Worm (Caenorhabditis elegans) whole organism, L1 larva: Measurements from ENCODE around the gene pyr-1.

Source experiments
- Y116A8C.19 ChIP-seq: sonication (generic microtip); optimal IDR thresholded peaks from 2 replicates; lab custom pipeline; 2016; ENCODE audit warnings: missing compliant biosample characterization, missing genetic modification characterization, borderline replicate concordance
- ama-1 ChIP-seq: fragments of 150-350 bp; optimal IDR thresholded peaks from 2 replicates; lab custom pipeline; 2014
- blmp-1 ChIP-seq: fragments of 150-350 bp; optimal IDR thresholded peaks from 2 replicates; lab custom pipeline; 2014; ENCODE audit warnings: missing biosample characterization, missing genetic modification characterization
- ceh-90 ChIP-seq: sonication (generic microtip); optimal IDR thresholded peaks from 2 replicates; lab custom pipeline; 2016; ENCODE audit warnings: missing genetic modification characterization, missing compliant biosample characterization
- ces-1 ChIP-seq: fragments of 150-350 bp; optimal IDR thresholded peaks from 2 replicates; lab custom pipeline; 2014; ENCODE audit warnings: missing biosample characterization, missing genetic modification reagents, missing genetic modification characterization
- dpl-1 ChIP-seq, 3 experiments: fragments of 150-350 bp in 2 of 3; sonication (generic microtip) in 1 of 3; optimal IDR thresholded peaks; 2 replicates each; lab custom pipeline; 2014 to 2017; ENCODE audit warnings: missing biosample characterization in 3 of 3, missing genetic modification characterization in 3 of 3, missing genetic modification reagents in 3 of 3
- efl-1 ChIP-seq, 4 experiments: fragments of 150-350 bp; optimal IDR thresholded peaks in 3 of 4; peaks in 1 of 4; 1 replicate in 1 of 4; 2 replicates in 3 of 4; lab custom pipeline; 2014; ENCODE audit warnings: missing biosample characterization in 2 of 4, missing genetic modification characterization in 2 of 4, missing genetic modification reagents in 2 of 4
- egl-13 ChIP-seq: sonication (generic microtip); optimal IDR thresholded peaks from 2 replicates; lab custom pipeline; 2016; ENCODE audit warnings: missing genotype, missing genetic modification reagents, missing genetic modification characterization, missing compliant biosample characterization
- egl-27 ChIP-seq, 2 experiments: fragments of 150-350 bp in 1 of 2; sonication (generic microtip); optimal IDR thresholded peaks; 3 replicates each; lab custom pipeline; 2017 to 2018; ENCODE audit warnings: missing biosample characterization in 2 of 2, missing genetic modification characterization in 2 of 2, missing genetic modification reagents in 2 of 2
- elt-3 ChIP-seq, 6 experiments: fragments of 150-350 bp in 1 of 6; sonication (generic microtip); optimal IDR thresholded peaks; 2 replicates each; lab custom pipeline; 2017 to 2018; ENCODE audit warnings: missing biosample characterization in 6 of 6, missing genetic modification characterization in 6 of 6, inconsistent platforms in 1 of 6
- ets-5 ChIP-seq: fragments of 200-800 bp; sonication (Bioruptor generic); IDR thresholded peaks from 2 replicates; pipeline ENCODE4 v1.3.6; 2022; ENCODE audit warnings: missing genetic modification characterization, missing compliant biosample characterization
- fkh-4 ChIP-seq: sonication (generic microtip); optimal IDR thresholded peaks from 2 replicates; lab custom pipeline; 2016; ENCODE audit warnings: missing compliant biosample characterization, missing genetic modification characterization, borderline replicate concordance
- fos-1 ChIP-seq: fragments of 150-350 bp; optimal IDR thresholded peaks from 2 replicates; lab custom pipeline; 2014; ENCODE audit warnings: missing biosample characterization, missing genetic modification characterization
- hpl-2 ChIP-seq: fragments of 150-350 bp; optimal IDR thresholded peaks from 2 replicates; lab custom pipeline; 2014; ENCODE audit warnings: missing biosample characterization, missing genetic modification reagents, missing genetic modification characterization
- irx-1 ChIP-seq: sonication (generic microtip); optimal IDR thresholded peaks from 2 replicates; lab custom pipeline; 2016; ENCODE audit warnings: missing genetic modification characterization, missing compliant biosample characterization
- isw-1 ChIP-seq: fragments of 200-800 bp; sonication (Bioruptor generic); IDR thresholded peaks from 2 replicates; pipeline ENCODE4 v1.3.6; 2022; ENCODE audit warnings: missing genetic modification characterization, missing compliant biosample characterization
- jun-1 ChIP-seq: fragments of 150-350 bp; optimal IDR thresholded peaks from 2 replicates; lab custom pipeline; 2014; ENCODE audit warnings: missing biosample characterization, missing genetic modification reagents, missing genetic modification characterization
- lin-14 ChIP-seq: fragments of 200-800 bp; sonication (Bioruptor generic); optimal IDR thresholded peaks from 2 replicates; lab custom pipeline; 2018; ENCODE audit warnings: mild to moderate bottlenecking, missing genetic modification characterization, moderate library complexity, missing compliant biosample characterization
- lin-15B ChIP-seq: fragments of 150-350 bp; sonication (generic microtip); optimal IDR thresholded peaks from 3 replicates; lab custom pipeline; 2014; ENCODE audit warnings: missing biosample characterization, missing genetic modification characterization
- lin-35 ChIP-seq, 2 experiments: fragments of 150-350 bp; optimal IDR thresholded peaks; 2 replicates each; lab custom pipeline; 2014; ENCODE audit warnings: missing biosample characterization in 2 of 2, missing genetic modification characterization in 2 of 2, missing genetic modification reagents in 2 of 2
- lir-3 ChIP-seq: sonication (generic microtip); optimal IDR thresholded peaks from 2 replicates; lab custom pipeline; 2016; ENCODE audit warnings: mild to moderate bottlenecking, missing genetic modification characterization, moderate library complexity, missing compliant biosample characterization; ENCODE audit not compliant: poor library complexity
- nhr-11 ChIP-seq: fragments of 150-350 bp; optimal IDR thresholded peaks from 2 replicates; lab custom pipeline; 2014; ENCODE audit warnings: missing biosample characterization, missing genetic modification characterization
- nhr-19 ChIP-seq: fragments of 200-800 bp; sonication (Bioruptor generic); conservative IDR thresholded peaks from 2 replicates; pipeline ENCODE4 v1.3.6; 2022; ENCODE audit warnings: missing genetic modification characterization, missing compliant biosample characterization
- nhr-20 ChIP-seq: sonication (generic microtip); optimal IDR thresholded peaks from 2 replicates; lab custom pipeline; 2016; ENCODE audit warnings: mild to moderate bottlenecking, missing genetic modification characterization, missing compliant biosample characterization
- nhr-28 ChIP-seq: fragments of 150-350 bp; optimal IDR thresholded peaks from 2 replicates; lab custom pipeline; 2014; ENCODE audit warnings: missing biosample characterization, missing genetic modification characterization
- nhr-71 ChIP-seq: sonication (generic microtip); optimal IDR thresholded peaks from 2 replicates; lab custom pipeline; 2016; ENCODE audit warnings: mild to moderate bottlenecking, missing genetic modification characterization, moderate library complexity, missing compliant biosample characterization
- nhr-85 ChIP-seq: sonication (generic microtip); peaks from one replicate; lab custom pipeline; 2016; ENCODE audit warnings: missing genetic modification characterization, inconsistent platforms, missing compliant biosample characterization
- nhr-90 ChIP-seq: sonication (generic microtip); optimal IDR thresholded peaks from 2 replicates; lab custom pipeline; 2016; ENCODE audit warnings: mild to moderate bottlenecking, missing genetic modification characterization, missing compliant biosample characterization; ENCODE audit not compliant: poor library complexity
- pag-3 ChIP-seq: sonication (generic microtip); optimal IDR thresholded peaks from 2 replicates; lab custom pipeline; 2017; ENCODE audit warnings: missing genetic modification characterization, mild to moderate bottlenecking, missing compliant biosample characterization, antibody characterized with exemption, borderline replicate concordance; ENCODE audit not compliant: insufficient read depth
- pqm-1 ChIP-seq: sonication (generic microtip); optimal IDR thresholded peaks from 3 replicates; lab custom pipeline; 2017; ENCODE audit warnings: missing biosample characterization, missing genetic modification characterization
- sox-4 ChIP-seq: sonication (generic microtip); optimal IDR thresholded peaks from 2 replicates; lab custom pipeline; 2016; ENCODE audit warnings: missing genetic modification characterization, missing compliant biosample characterization
- sup-37 ChIP-seq: fragments of 200-800 bp; sonication (Bioruptor generic); optimal IDR thresholded peaks from 2 replicates; lab custom pipeline; 2018; ENCODE audit warnings: mild to moderate bottlenecking, missing genetic modification characterization, missing compliant biosample characterization
- tbx-2 ChIP-seq: sonication (generic microtip); optimal IDR thresholded peaks from 2 replicates; lab custom pipeline; 2016; ENCODE audit warnings: missing genetic modification characterization, missing compliant biosample characterization
- tlp-1 ChIP-seq: fragments of 150-350 bp; optimal IDR thresholded peaks from 2 replicates; lab custom pipeline; 2014; ENCODE audit warnings: missing biosample characterization, missing genetic modification characterization
- unc-130 ChIP-seq: fragments of 150-350 bp; optimal IDR thresholded peaks from 2 replicates; lab custom pipeline; 2017; ENCODE audit warnings: missing biosample characterization, missing genetic modification characterization, inconsistent platforms
- unc-98 ChIP-seq: fragments of 200-800 bp; sonication (Bioruptor generic); IDR thresholded peaks from 2 replicates; pipeline ENCODE4 v1.3.6; 2022; ENCODE audit warnings: missing genetic modification characterization, missing compliant biosample characterization
- xbp-1 ChIP-seq: sonication (generic microtip); optimal IDR thresholded peaks from 2 replicates; lab custom pipeline; 2016; ENCODE audit warnings: missing genetic modification characterization, missing compliant biosample characterization
- ztf-11 ChIP-seq, 2 experiments: sonication (generic microtip); optimal IDR thresholded peaks; 2 replicates each; lab custom pipeline; 2016 to 2017; ENCODE audit warnings: missing genetic modification characterization in 2 of 2, missing biosample characterization in 1 of 2, missing compliant biosample characterization in 1 of 2
- ztf-4 ChIP-seq: fragments of 150-350 bp; optimal IDR thresholded peaks from 2 replicates; lab custom pipeline; 2014; ENCODE audit warnings: missing biosample characterization, missing genetic modification characterization

Gene pyr-1

ce11 chrII:8626598-8626997 is 24.3 kb upstream of the pyr-1 start:
- no peak for TF ChIP-seq efl-1 (optimal IDR thresholded peaks at IDR 0.05; lab: Kevin White, UChicago)
- TF ChIP-seq efl-1 (GFP tag; optimal IDR thresholded peaks at IDR 0.05 in 1 of 2; lab: Kevin White, UChicago) = peak in 1 of 2 experiments; percentile 51
- TF ChIP-seq ces-1 = no peak
- TF ChIP-seq, all 84 proteins: peak for 1

ce11 chrII:8627907-8628306 is 23.0 kb upstream of the pyr-1 start:
- TF ChIP-seq pqm-1 (tag; lab: Kevin White, UChicago) (no peak), efl-1 (optimal IDR thresholded peaks at IDR 0.05; lab: Kevin White, UChicago) (no peak), efl-1 (GFP tag; optimal IDR thresholded peaks at IDR 0.05 in 1 of 2; lab: Kevin White, UChicago) (no peak), ets-5 (GFP tag; lab: Robert Waterston, UW) (no peak), nhr-71 (tag; lab: Kevin White, UChicago) (no peak), hpl-2 (no peak), nhr-90 (tag; lab: Kevin White, UChicago) (no peak), ztf-4 (no peak)

- TF ChIP-seq ztf-11 (tag; optimal IDR thresholded peaks at IDR 0.05; lab: Kevin White, UChicago) (no peak), hpl-2 (no peak), fos-1 (tag; lab: Kevin White, UChicago) (no peak), tlp-1 (tag; lab: Kevin White, UChicago) (no peak), dpl-1 (GFP tag; optimal IDR thresholded peaks at IDR 0.05; lab: Kevin White, UChicago) (no peak), ces-1 (no peak), lin-14 (GFP tag; lab: Kevin White, UChicago) (peak; percentile 48), tbx-2 (tag; lab: Kevin White, UChicago) (no peak), ceh-90 (no peak), lir-3 (tag; lab: Kevin White, UChicago) (no peak), unc-130 (no peak), jun-1 (tag; lab: Kevin White, UChicago) (no peak), fkh-4 (tag; lab: Kevin White, UChicago) (no peak), nhr-28 (tag; lab: Kevin White, UChicago) (no peak), nhr-19 (GFP tag; lab: Robert Waterston, UW) (no peak), sox-4 (no peak), nhr-85 (tag; lab: Kevin White, UChicago) (peak; percentile 75), nhr-20 (tag; lab: Kevin White, UChicago) (peak; percentile 47), nhr-11 (no peak), egl-13 (no peak), egl-27 (tag; optimal IDR thresholded peaks at IDR 0.05; lab: Kevin White, UChicago) (no peak), ama-1 (lab: Kevin White, UChicago) (no peak), blmp-1 (tag; lab: Kevin White, UChicago) (peak; percentile 78), ztf-4 (no peak), unc-98 (GFP tag; lab: Robert Waterston, UW) (no peak), isw-1 (no peak), sup-37 (GFP tag; lab: Kevin White, UChicago) (no peak), nhr-71 (tag; lab: Kevin White, UChicago) (no peak), lin-35 (GFP tag; optimal IDR thresholded peaks at IDR 0.05; lab: Kevin White, UChicago) (peak in 1 of 2 experiments; percentile 3), pag-3 (no peak), elt-3 (tag; optimal IDR thresholded peaks at IDR 0.05; lab: Kevin White, UChicago) (peak in 1 of 6 experiments; percentile 25), irx-1 (tag; lab: Kevin White, UChicago) (no peak), lin-15B (no peak), Y116A8C.19 (tag; lab: Kevin White, UChicago) (no peak), xbp-1 (tag; lab: Kevin White, UChicago) (no peak)
Observed at ce11 chrII:8630088-8630487, 20.8 kb upstream of the pyr-1 start, which contains the start of gene T22C8.6. T22C8.6 (minus strand) TSS chrII:8630281.
